Worm (Caenorhabditis elegans) whole organism, L4/young adult: ENCODE results near the gene gbh-1.

Experiments
- W03F9.2 ChIP-seq: fragments of 150-350 bp; optimal IDR thresholded peaks from 2 replicates; lab custom pipeline; 2014; ENCODE audit warnings: missing biosample characterization, missing genetic modification characterization
- him-1 ChIP-seq: sonication (generic microtip); optimal IDR thresholded peaks from 2 replicates; lab custom pipeline; 2016; ENCODE audit warnings: missing genotype, missing genetic modification reagents, missing genetic modification characterization, missing compliant biosample characterization

ce11 chrII:10706901-10707300, 13.3 kb upstream of the gbh-1 start, which contains the start of gene col-80:
- TF ChIP-seq W03F9.2 (no peak), him-1 (tag; lab: Kevin White, UChicago) (no peak)
